Fruit fly (Drosophila melanogaster) whole organism, embryonic: ENCODE results near the gene Nf1.

Experiments used
- C15 ChIP-seq: fragments of 200-800 bp; sonication (Bioruptor generic); IDR thresholded peaks from 3 replicates; pipeline ENCODE4 v1.3.6; 2022; ENCODE audit warnings: missing biosample characterization, missing genetic modification characterization
- CG1024 ChIP-seq: fragments of 200-800 bp; sonication (Bioruptor generic); IDR thresholded peaks from 2 replicates; pipeline ENCODE4 v1.3.6; 2022; ENCODE audit warnings: missing biosample characterization, missing genetic modification characterization
- CG10543 ChIP-seq: fragments of 200-800 bp; sonication (Bioruptor generic); optimal IDR thresholded peaks from 3 replicates; lab custom pipeline; 2017; ENCODE audit warnings: missing biosample characterization, mild to moderate bottlenecking, missing genetic modification characterization, moderate library complexity
- CG11723 ChIP-seq: fragments of 200-800 bp; sonication (Bioruptor generic); optimal IDR thresholded peaks from 2 replicates; lab custom pipeline; 2017; ENCODE audit warnings: missing biosample characterization, mild to moderate bottlenecking, missing genetic modification characterization
- CG13894 ChIP-seq: fragments of 200-800 bp; sonication (Bioruptor generic); optimal IDR thresholded peaks from 3 replicates; lab custom pipeline; 2018; ENCODE audit warnings: missing biosample characterization, mild to moderate bottlenecking, missing genetic modification characterization, moderate library complexity
- CG14050 ChIP-seq: fragments of 200-800 bp; sonication (Bioruptor generic); IDR thresholded peaks from 3 replicates; pipeline ENCODE4 v1.3.6; 2022; ENCODE audit warnings: missing biosample characterization, missing genetic modification characterization
- CG18011 ChIP-seq: fragments of 200-800 bp; sonication (Bioruptor generic); optimal IDR thresholded peaks from 2 replicates; lab custom pipeline; 2017; ENCODE audit warnings: missing biosample characterization, missing genetic modification characterization, mild to moderate bottlenecking, moderate library complexity, missing genotype
- CG18764 ChIP-seq: fragments of 200-800 bp; sonication (Bioruptor generic); optimal IDR thresholded peaks from 3 replicates; lab custom pipeline; 2016; ENCODE audit warnings: missing biosample characterization, missing genetic modification characterization
- CG2889 ChIP-seq: fragments of 200-800 bp; sonication (Bioruptor generic); IDR thresholded peaks from 3 replicates; pipeline ENCODE4 v1.3.6; 2022; ENCODE audit warnings: missing biosample characterization, missing genetic modification characterization
- CG42726 ChIP-seq: fragments of 200-800 bp; sonication (Bioruptor generic); IDR thresholded peaks from 2 replicates; pipeline ENCODE4 v1.3.6; 2022; ENCODE audit warnings: missing biosample characterization, missing genetic modification characterization; ENCODE audit not compliant: partially characterized antibody
- CG7372 ChIP-seq: fragments of 200-800 bp; sonication (Bioruptor generic); IDR thresholded peaks from 2 replicates; pipeline ENCODE4 v1.3.6; 2022; ENCODE audit warnings: missing biosample characterization, missing genetic modification characterization
- CG9932 ChIP-seq: fragments of 200-800 bp; sonication (Bioruptor generic); IDR thresholded peaks from 2 replicates; pipeline ENCODE4 v1.3.6; 2022; ENCODE audit warnings: missing biosample characterization, missing genetic modification characterization
- CHES-1-like ChIP-seq: fragments of 200-800 bp; sonication (Bioruptor generic); optimal IDR thresholded peaks from 2 replicates; lab custom pipeline; 2016; ENCODE audit warnings: missing biosample characterization, missing genetic modification characterization
- CrebB ChIP-seq: fragments of 200-800 bp; sonication (Bioruptor generic); optimal IDR thresholded peaks from 3 replicates; lab custom pipeline; 2018; ENCODE audit warnings: missing biosample characterization, mild to moderate bottlenecking, missing genetic modification characterization
- D ChIP-seq, 2 experiments: fragments of 200-800 bp in 1 of 2; fragments of >200 bp in 1 of 2; sonication (Bioruptor generic) in 1 of 2; optimal IDR thresholded peaks; 2 replicates in 1 of 2; 3 replicates in 1 of 2; lab custom pipeline; 2017; ENCODE audit warnings: mild to moderate bottlenecking in 1 of 2, missing biosample characterization in 1 of 2, missing genetic modification characterization in 1 of 2, missing genetic modification reagents in 1 of 2
- Deaf1 ChIP-seq: fragments of 200-800 bp; optimal IDR thresholded peaks from 3 replicates; lab custom pipeline; 2019; ENCODE audit warnings: missing biosample characterization, mild to moderate bottlenecking, missing genetic modification characterization, moderate library complexity
- Doc2 ChIP-seq: fragments of 200-800 bp; sonication (Bioruptor generic); IDR thresholded peaks from 2 replicates; pipeline ENCODE4 v1.3.6; 2022; ENCODE audit warnings: missing biosample characterization, missing genetic modification characterization
- Dp ChIP-seq: fragments of 200-800 bp; sonication (Bioruptor generic); optimal IDR thresholded peaks from 2 replicates; lab custom pipeline; 2018; ENCODE audit warnings: missing biosample characterization, mild to moderate bottlenecking, missing genetic modification characterization, moderate library complexity
- E2f1 ChIP-seq: fragments of 200-800 bp; sonication (Bioruptor generic); IDR thresholded peaks from 2 replicates; pipeline ENCODE4 v1.3.6; 2022; ENCODE audit warnings: missing biosample characterization, missing genetic modification characterization
- H2.0 ChIP-seq: fragments of 200-800 bp; sonication (Bioruptor generic); IDR thresholded peaks from 2 replicates; pipeline ENCODE4 v1.3.6; 2022; ENCODE audit warnings: missing biosample characterization, missing genetic modification characterization
- HmgD ChIP-seq: fragments of 200-800 bp; sonication (Bioruptor generic); optimal IDR thresholded peaks from 3 replicates; lab custom pipeline; 2016; ENCODE audit warnings: missing biosample characterization, missing genetic modification characterization
- Jarid2 ChIP-seq: fragments of 200-800 bp; sonication (Bioruptor generic); optimal IDR thresholded peaks from 3 replicates; lab custom pipeline; 2017; ENCODE audit warnings: mild to moderate bottlenecking, missing biosample characterization, missing genetic modification reagents, missing genetic modification characterization
- Mrtf ChIP-seq: fragments of 200-800 bp; sonication (Bioruptor generic); IDR thresholded peaks from 3 replicates; pipeline ENCODE4 v1.3.6; 2022; ENCODE audit warnings: missing biosample characterization, missing genetic modification characterization
- Nf-YA ChIP-seq: fragments of 200-800 bp; sonication (Bioruptor generic); IDR thresholded peaks from 2 replicates; pipeline ENCODE4 v1.3.6; 2022; ENCODE audit warnings: missing biosample characterization, missing genetic modification characterization
- Pdp1 ChIP-seq, 2 experiments: fragments of 200-800 bp; sonication (Bioruptor generic); optimal IDR thresholded peaks; 3 replicates each; lab custom pipeline; 2016; ENCODE audit warnings: missing biosample characterization in 2 of 2, missing genetic modification characterization in 2 of 2, mild to moderate bottlenecking in 1 of 2, moderate library complexity in 1 of 2
- Spps ChIP-seq: fragments of 200-800 bp; sonication (Bioruptor generic); optimal IDR thresholded peaks from 2 replicates; lab custom pipeline; 2018; ENCODE audit warnings: missing biosample characterization, mild to moderate bottlenecking, missing genetic modification characterization
- ac ChIP-seq: fragments of 200-800 bp; sonication (Bioruptor generic); optimal IDR thresholded peaks from 3 replicates; lab custom pipeline; 2017; ENCODE audit warnings: missing biosample characterization, mild to moderate bottlenecking, missing genetic modification characterization
- bbx ChIP-seq: fragments of 200-800 bp; sonication (Bioruptor generic); IDR thresholded peaks from 2 replicates; pipeline ENCODE4 v1.3.6; 2022; ENCODE audit warnings: missing biosample characterization, missing genetic modification characterization; ENCODE audit not compliant: partially characterized antibody
- ewg ChIP-seq: fragments of 200-800 bp; sonication (Bioruptor generic); optimal IDR thresholded peaks from 3 replicates; lab custom pipeline; 2017; ENCODE audit warnings: mild to moderate bottlenecking, missing biosample characterization, missing genetic modification reagents, missing genetic modification characterization
- exex ChIP-seq: fragments of 200-800 bp; sonication (Bioruptor generic); optimal IDR thresholded peaks from 4 replicates; lab custom pipeline; 2018; ENCODE audit warnings: missing biosample characterization, mild to moderate bottlenecking, missing genetic modification characterization, moderate library complexity
- gcm ChIP-seq: fragments of 200-800 bp; sonication (Bioruptor generic); optimal IDR thresholded peaks from 2 replicates; lab custom pipeline; 2019; ENCODE audit warnings: missing biosample characterization, mild to moderate bottlenecking, missing genetic modification characterization, moderate library complexity
- gcm2 ChIP-seq: fragments of 200-800 bp; sonication (Bioruptor generic); optimal IDR thresholded peaks from 2 replicates; lab custom pipeline; 2016; ENCODE audit warnings: missing biosample characterization, missing genetic modification characterization
- hbn ChIP-seq: fragments of 200-800 bp; sonication (Bioruptor generic); IDR thresholded peaks from 2 replicates; pipeline ENCODE4 v1.3.6; 2022; ENCODE audit warnings: missing biosample characterization, missing genetic modification characterization; ENCODE audit not compliant: partially characterized antibody
- jigr1 ChIP-seq: fragments of 200-800 bp; sonication (Bioruptor generic); IDR thresholded peaks from 3 replicates; pipeline ENCODE4 v1.3.6; 2022; ENCODE audit warnings: missing biosample characterization, missing genetic modification characterization
- ken ChIP-seq: fragments of 200-800 bp; sonication (Bioruptor generic); IDR thresholded peaks from 3 replicates; pipeline ENCODE4 v1.3.6; 2022; ENCODE audit warnings: missing biosample characterization, missing genetic modification characterization
- kni ChIP-seq: fragments of 200-800 bp; sonication (Bioruptor generic); optimal IDR thresholded peaks from 3 replicates; lab custom pipeline; 2017; ENCODE audit warnings: mild to moderate bottlenecking, missing biosample characterization, missing genetic modification reagents, missing genetic modification characterization
- odd ChIP-seq: fragments of 200-800 bp; sonication (Bioruptor generic); optimal IDR thresholded peaks from 2 replicates; lab custom pipeline; 2017; ENCODE audit warnings: missing biosample characterization, mild to moderate bottlenecking, missing genetic modification characterization
- otp ChIP-seq: fragments of 200-800 bp; sonication (Bioruptor generic); IDR thresholded peaks from 3 replicates; pipeline ENCODE4, ENCODE4 v1.3.6; 2022; ENCODE audit warnings: missing biosample characterization, missing genetic modification characterization
- pan ChIP-seq, 4 experiments: fragments of >200 bp in 3 of 4; fragments of 200-800 bp in 1 of 4; sonication (Bioruptor generic) in 1 of 4; optimal IDR thresholded peaks in 3 of 4; IDR thresholded peaks in 1 of 4; 2 replicates each; pipeline versions ENCODE4 v1.3.6 to Lab custom; 2017 to 2022; ENCODE audit warnings: missing biosample characterization in 2 of 4, missing genetic modification characterization in 2 of 4, mixed read lengths in 1 of 4
- ranshi ChIP-seq: fragments of 200-800 bp; sonication (Bioruptor generic); IDR thresholded peaks from 2 replicates; pipeline ENCODE4 v1.3.6; 2022; ENCODE audit warnings: missing biosample characterization, missing genetic modification characterization
- schlank ChIP-seq: fragments of 200-800 bp; sonication (Bioruptor generic); optimal IDR thresholded peaks from 2 replicates; lab custom pipeline; 2018; ENCODE audit warnings: missing biosample characterization, mild to moderate bottlenecking, missing genetic modification characterization
- slou ChIP-seq: fragments of 200-800 bp; sonication (Bioruptor generic); optimal IDR thresholded peaks from 3 replicates; lab custom pipeline; 2016; ENCODE audit warnings: missing biosample characterization, missing genetic modification characterization
- ssp ChIP-seq: fragments of 200-800 bp; sonication (Bioruptor generic); IDR thresholded peaks from 2 replicates; pipeline ENCODE4 v1.3.6; 2022; ENCODE audit warnings: missing biosample characterization, missing genetic modification characterization
- tll ChIP-seq, 2 experiments: fragments of 200-800 bp in 1 of 2; fragments of >200 bp in 1 of 2; sonication (Bioruptor generic) in 1 of 2; optimal IDR thresholded peaks; 2 replicates each; lab custom pipeline; 2017 to 2019; ENCODE audit warnings: missing biosample characterization in 2 of 2, missing genetic modification characterization in 2 of 2, mild to moderate bottlenecking in 1 of 2, moderate library complexity in 1 of 2
- toy ChIP-seq: fragments of 200-800 bp; sonication (Bioruptor generic); IDR thresholded peaks from 2 replicates; pipeline ENCODE4 v1.3.6; 2022; ENCODE audit warnings: missing biosample characterization, missing genetic modification characterization

The Nf1 gene

DNA sequence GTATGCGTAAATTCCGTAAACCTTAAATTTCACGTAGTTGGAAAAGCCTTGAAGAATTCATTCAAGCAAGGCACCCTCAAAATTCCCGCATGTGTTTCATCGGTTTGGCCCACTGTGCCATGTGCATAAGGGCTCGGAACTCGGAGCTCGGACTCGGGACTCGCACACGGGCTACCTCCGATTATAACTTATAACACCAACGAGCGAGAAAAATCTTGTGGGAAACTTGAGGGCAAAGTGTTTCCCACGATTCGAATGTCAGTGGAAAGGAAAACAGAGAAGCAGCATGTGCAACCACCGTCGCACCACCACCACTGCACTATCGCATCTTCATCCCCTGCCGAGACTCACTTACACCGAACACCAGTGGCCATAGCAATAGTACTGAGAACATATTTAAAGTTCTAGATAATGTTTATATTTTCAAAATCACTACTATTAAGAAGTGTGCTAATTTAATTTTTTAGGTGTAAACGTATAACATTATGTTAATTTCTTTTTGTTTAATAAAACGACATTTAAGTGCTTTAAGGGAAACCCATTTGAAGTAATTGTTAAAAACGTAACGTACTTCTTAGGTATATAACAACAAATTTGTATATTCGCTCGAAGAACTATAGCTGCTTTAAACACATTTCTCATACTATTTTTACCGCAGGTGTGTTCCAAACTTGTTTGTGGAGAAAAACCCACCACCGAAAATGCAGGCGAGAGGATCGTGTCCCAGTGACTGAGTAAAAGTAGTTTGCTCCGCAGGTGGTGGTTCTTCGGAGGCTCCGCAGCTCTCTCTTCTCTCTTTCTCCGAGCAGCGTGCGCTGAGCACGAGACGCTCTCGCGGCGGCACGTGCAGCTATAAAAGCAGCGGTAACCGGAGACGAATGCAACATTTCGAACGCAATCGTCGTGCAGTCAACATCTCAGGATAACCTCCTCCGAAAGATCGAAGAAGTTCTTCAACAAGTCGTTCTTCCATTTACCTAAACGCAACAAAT, 53.6 kb downstream of the Nf1 start (continued):
- TF ChIP-seq Doc2 (GFP tag; lab: Robert Waterston, UW), result no peak
- no peak for TF ChIP-seq CG13894 (tag; lab: Kevin White, UChicago)
- TF ChIP-seq pan (optimal IDR thresholded peaks at IDR 0.05; lab: Kevin White, UChicago), result no peak
- peak in 1 of 2 experiments; percentile 29 for TF ChIP-seq pan (GFP tag; optimal IDR thresholded peaks at IDR 0.05 in 1 of 2, IDR thresholded peaks at IDR 0.05 in 1 of 2)
- peak; percentile 59 for TF ChIP-seq CrebB (tag; lab: Kevin White, UChicago)
- TF ChIP-seq ranshi (GFP tag; lab: Robert Waterston, UW), result peak; percentile 39; the same call in 1 of the 2 replicates
- TF ChIP-seq E2f1 (GFP tag; lab: Robert Waterston, UW), result peak; percentile 65; the same call in 1 of the 2 replicates
- peak; percentile 54; the same call in 2 of the 3 replicates for TF ChIP-seq ken (GFP tag; lab: Robert Waterston, UW)
- no peak for TF ChIP-seq C15 (GFP tag; lab: Robert Waterston, UW)
- no peak for TF ChIP-seq Dp (GFP tag; lab: Kevin White, UChicago)
- peak; percentile 73 for TF ChIP-seq D (optimal IDR thresholded peaks at IDR 0.05; lab: Kevin White, UChicago)
- peak; percentile 98 for TF ChIP-seq D (GFP tag; optimal IDR thresholded peaks at IDR 0.05; lab: Kevin White, UChicago)
- TF ChIP-seq ewg, result peak; percentile 78
- peak; percentile 97 for TF ChIP-seq kni
- 0 out of 3 replicates have a peak, but pooled peaks have one; percentile 24 for TF ChIP-seq jigr1 (GFP tag; lab: Robert Waterston, UW)
- no peak for TF ChIP-seq CG9932 (GFP tag; lab: Robert Waterston, UW)
- peak; percentile 49; the same call in 1 of the 2 replicates for TF ChIP-seq H2.0 (GFP tag; lab: Robert Waterston, UW)
- peak; percentile 42 for TF ChIP-seq gcm2
- TF ChIP-seq CG18011 (GFP tag; lab: Kevin White, UChicago), result no peak
- peak; percentile 87 for TF ChIP-seq odd (GFP tag; lab: Kevin White, UChicago)
- TF ChIP-seq CG42726 (GFP tag; lab: Robert Waterston, UW), result no peak
- peak; percentile 15; the same call in 1 of the 2 replicates for TF ChIP-seq CG1024 (GFP tag; lab: Robert Waterston, UW)
- TF ChIP-seq CG7372 (GFP tag; lab: Robert Waterston, UW), result 0 out of 2 replicates have a peak, but pooled peaks have one; percentile 13
- TF ChIP-seq Jarid2 (GFP tag; lab: Kevin White, UChicago), result peak; percentile 63
- peak; percentile 89 for TF ChIP-seq CG11723
- TF ChIP-seq toy (GFP tag; lab: Robert Waterston, UW), result no peak
- TF ChIP-seq Deaf1, result peak; percentile 70
- TF ChIP-seq hbn, result 0 out of 2 replicates have a peak, but pooled peaks have one; percentile 25
- no peak for TF ChIP-seq CG14050 (GFP tag; lab: Robert Waterston, UW)
- TF ChIP-seq otp (GFP tag; lab: Robert Waterston, UW), result peak; percentile 52; the same call in 1 of the 3 replicates
- peak; percentile 62 for TF ChIP-seq CG10543
- peak; percentile 50; the same call in 1 of the 2 replicates for TF ChIP-seq ssp (GFP tag; lab: Robert Waterston, UW)
- peak; percentile 97 for TF ChIP-seq gcm (GFP tag; lab: Kevin White, UChicago)
- TF ChIP-seq CHES-1-like (GFP tag; lab: Kevin White, UChicago), result peak; percentile 58
- TF ChIP-seq CG2889 (GFP tag; lab: Robert Waterston, UW), result no peak
- TF ChIP-seq Mrtf (GFP tag; lab: Robert Waterston, UW), result no peak; the same call in 2 of the 3 replicates
- peak; percentile 70 to 71 for TF ChIP-seq Pdp1 (GFP tag; optimal IDR thresholded peaks at IDR 0.05; lab: Kevin White, UChicago)
- peak in 1 of 2 experiments; percentile 61 for TF ChIP-seq tll (GFP tag; optimal IDR thresholded peaks at IDR 0.05; lab: Kevin White, UChicago)
- peak; percentile 61 for TF ChIP-seq CG18764 (GFP tag; lab: Kevin White, UChicago)
- TF ChIP-seq Nf-YA, result no peak
- peak; percentile 23 for TF ChIP-seq exex (tag; lab: Kevin White, UChicago)
- no peak for TF ChIP-seq schlank (tag; lab: Kevin White, UChicago)
- 0 out of 2 replicates have a peak, but pooled peaks have one; percentile 40 for TF ChIP-seq bbx (GFP tag; lab: Robert Waterston, UW)
- peak; percentile 94 for TF ChIP-seq ac (GFP tag; lab: Kevin White, UChicago)
- peak; percentile 98 for TF ChIP-seq Spps (tag; lab: Kevin White, UChicago)
- TF ChIP-seq slou, result no peak
- no peak for TF ChIP-seq HmgD (GFP tag; lab: Kevin White, UChicago)
